Fruit fly (Drosophila melanogaster) S2 (cell line): ENCODE results near the gene Rpt2.

ENCODE experiments used
- CG8478 ChIP-seq: fragments of >200 bp; optimal IDR thresholded peaks from 2 replicates; lab custom pipeline; 2018
- CTCF ChIP-seq, 2 experiments: fragments of >200 bp; optimal IDR thresholded peaks; 2 replicates each; lab custom pipeline; 2018

DNA sequence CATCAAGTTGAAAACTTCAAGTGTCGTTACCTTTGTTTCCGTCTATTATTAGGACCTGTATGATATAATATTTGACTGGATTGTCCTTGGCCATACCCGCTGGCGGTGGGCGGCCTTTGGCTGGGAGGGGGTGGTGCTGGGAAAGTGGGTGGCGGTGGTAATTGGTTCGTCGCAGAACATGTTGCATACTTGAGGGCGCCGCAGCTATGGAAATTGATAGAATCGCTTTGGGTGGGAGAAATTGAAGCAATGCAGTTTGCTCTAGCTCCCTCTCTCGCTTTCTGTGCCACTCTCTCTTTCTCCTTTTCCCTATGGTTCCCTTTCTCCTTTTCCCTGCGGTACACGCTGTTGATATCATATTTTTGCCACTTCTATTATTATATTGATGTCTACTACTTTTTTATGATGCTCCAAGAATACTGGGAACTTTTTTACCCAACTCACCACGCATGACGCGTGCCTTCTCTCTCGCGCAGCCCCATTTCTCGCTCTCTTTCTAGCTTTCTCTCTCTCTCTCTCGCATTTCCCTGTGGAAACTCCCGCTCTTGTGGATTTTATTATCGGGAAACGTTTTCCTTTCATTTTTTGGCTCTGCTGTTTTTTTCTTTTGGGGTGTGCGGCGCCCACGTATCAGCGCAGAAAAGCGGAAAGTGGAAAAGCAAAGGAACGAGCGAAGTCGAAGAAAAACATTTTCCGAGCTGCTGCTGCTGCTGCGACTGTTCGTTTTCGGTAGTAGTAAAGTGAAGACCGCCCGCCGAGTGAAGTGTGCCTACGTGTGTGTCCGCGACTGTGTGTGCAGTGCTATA is 33.8 kb upstream of the Rpt2 start:
- TF ChIP-seq CTCF (optimal IDR thresholded peaks at IDR 0.05; lab: Kevin White, UChicago): no peak
- no peak for TF ChIP-seq CG8478
